Fruit fly (Drosophila melanogaster): ENCODE results near the gene Cka.

DNA sequence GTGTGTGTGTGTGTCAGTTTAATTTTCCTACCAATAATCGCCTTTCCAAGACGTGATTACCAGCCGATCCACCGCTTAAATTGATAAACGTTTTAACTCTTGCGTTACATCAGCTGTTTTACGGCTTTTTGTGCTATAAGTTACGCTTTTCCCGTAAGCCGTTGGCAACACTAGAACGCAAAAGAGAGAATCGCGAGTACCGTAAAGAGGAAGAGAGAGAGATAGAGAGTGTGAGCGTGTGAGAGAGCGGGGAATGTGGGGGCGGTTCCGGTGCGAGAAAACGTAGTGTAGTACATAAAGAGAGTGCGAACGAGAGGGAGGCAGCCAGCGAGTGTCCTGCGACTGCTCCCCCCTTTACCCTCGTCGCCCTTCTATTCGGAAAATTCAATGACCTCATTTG, 1.1 kb downstream of the Cka start:
- peak; percentile 72 for TF ChIP-seq pad (GFP tag; optimal IDR thresholded peaks at IDR 0.05)
- no peak for TF ChIP-seq Mnt (GFP tag; optimal IDR thresholded peaks at IDR 0.05)
- TF ChIP-seq cic (GFP tag; optimal IDR thresholded peaks at IDR 0.05): peak; percentile 29
- TF ChIP-seq CG1620 (GFP tag; optimal IDR thresholded peaks at IDR 0.05): no peak
- no peak for TF ChIP-seq CG7045 (GFP tag; optimal IDR thresholded peaks at IDR 0.05)
- TF ChIP-seq Crg-1 (GFP tag; optimal IDR thresholded peaks at IDR 0.05): no peak
- TF ChIP-seq cnc (optimal IDR thresholded peaks at IDR 0.05): no peak
- no peak for TF ChIP-seq CG5204 (GFP tag; optimal IDR thresholded peaks at IDR 0.05)
- no peak for TF ChIP-seq Clk (GFP tag; optimal IDR thresholded peaks at IDR 0.05)
- no peak for TF ChIP-seq Hr96 (GFP tag; optimal IDR thresholded peaks at IDR 0.05)
- TF ChIP-seq bab1 (GFP tag; optimal IDR thresholded peaks at IDR 0.05): peak; percentile 22
- TF ChIP-seq CG12768 (GFP tag; optimal IDR thresholded peaks at IDR 0.05): peak; percentile 36
- TF ChIP-seq CG14711 (tag; optimal IDR thresholded peaks at IDR 0.05): peak; percentile 74
- TF ChIP-seq ovo (GFP tag; optimal IDR thresholded peaks at IDR 0.05): no peak
